Worm (Caenorhabditis elegans): ENCODE data around the gene E02A10.3.

DNA sequence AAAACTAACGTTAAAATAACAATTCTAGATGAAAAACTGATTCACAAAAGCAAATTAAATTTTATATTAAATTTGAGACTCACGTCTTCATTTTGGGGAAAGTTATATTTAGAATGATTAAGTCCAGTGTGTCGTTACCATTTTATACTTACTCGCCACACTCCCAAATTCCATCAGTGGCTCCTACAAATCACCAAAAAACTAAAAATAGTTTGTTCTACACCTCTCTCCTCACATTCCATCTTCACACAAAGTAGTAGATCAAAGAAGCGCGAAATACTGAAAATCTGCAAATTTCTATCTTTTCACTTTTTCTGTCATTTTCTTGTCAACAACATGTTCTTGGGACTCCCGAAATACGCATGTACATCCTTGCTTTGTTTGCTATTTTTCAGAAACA, 29.5 kb downstream of the E02A10.3 start, which contains the start of gene ZC116.5:
- TF ChIP-seq nhr-77 (tag; optimal IDR thresholded peaks at IDR 0.05) (no peak), unc-55 (GFP tag; optimal IDR thresholded peaks at IDR 0.05) (no peak), alr-1 (tag; optimal IDR thresholded peaks at IDR 0.05) (no peak), ZK546.5 (tag; optimal IDR thresholded peaks at IDR 0.05) (no peak), snpc-4 (tag; optimal IDR thresholded peaks at IDR 0.05) (no peak), elt-3 (tag; optimal IDR thresholded peaks at IDR 0.05) (no peak)
